Fruit fly (Drosophila melanogaster): ENCODE measurements around the gene Uqcc1.

DNA sequence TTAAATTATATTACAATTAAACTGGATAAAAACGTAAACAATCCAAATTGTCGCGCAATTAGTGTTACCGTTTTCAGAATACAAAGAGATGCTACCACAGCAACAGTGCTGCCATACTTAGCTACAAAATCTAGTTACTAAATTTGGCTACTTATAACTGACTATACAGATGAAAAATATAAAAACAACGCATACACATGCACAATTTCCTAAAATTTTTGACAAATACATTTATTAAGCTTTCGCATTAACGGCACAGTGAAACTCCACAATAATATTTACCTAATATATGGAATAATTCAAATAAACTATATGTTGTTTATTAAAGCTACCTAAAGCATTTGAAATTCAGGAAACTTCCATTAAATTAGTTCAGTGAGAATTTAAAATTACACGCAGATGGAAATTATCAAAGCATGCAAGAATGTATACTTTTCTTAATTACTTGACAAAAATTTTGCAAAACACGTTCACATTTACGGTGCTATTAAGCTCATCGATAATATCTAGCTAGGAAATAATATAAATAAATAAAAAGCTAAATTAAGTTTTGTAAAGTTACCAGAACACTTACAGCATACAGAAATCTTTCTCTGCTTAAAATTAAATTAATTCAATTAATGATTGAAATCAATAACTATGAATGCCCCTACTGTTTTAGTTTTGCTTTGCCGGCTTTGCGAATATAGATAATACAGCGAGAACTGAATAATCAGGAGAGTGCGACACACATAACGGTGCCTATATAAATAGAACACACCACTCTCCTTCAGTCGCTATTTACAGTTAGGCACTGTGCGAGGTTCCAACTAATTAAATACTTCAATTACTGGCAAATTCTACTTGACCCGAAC, 11.3 kb upstream of the Uqcc1 start, which contains the start of the genes Mis12 and CG9953:
- TF ChIP-seq HmgD (GFP tag; optimal IDR thresholded peaks at IDR 0.05) (no peak), CG7786 (GFP tag; optimal IDR thresholded peaks at IDR 0.05) (no peak), Abd-B (GFP tag; optimal IDR thresholded peaks at IDR 0.05) (peak; percentile 32), ems (GFP tag; optimal IDR thresholded peaks at IDR 0.05) (no peak), hbn (GFP tag; IDR thresholded peaks at IDR 0.05; ENCODE audit: partially characterized antibody) (no peak), ash1 (GFP tag; optimal IDR thresholded peaks at IDR 0.05) (no peak), CG3847 (GFP tag; IDR thresholded peaks at IDR 0.05) (no peak), CG9876 (GFP tag; optimal IDR thresholded peaks at IDR 0.05) (no peak), CG11398 (GFP tag; optimal IDR thresholded peaks at IDR 0.05) (no peak), Usf (GFP tag; optimal IDR thresholded peaks at IDR 0.05) (peak; percentile 20), rib (GFP tag; IDR thresholded peaks at IDR 0.05) (0 out of 2 replicates have a peak, but pooled peaks have one; percentile 17), lilli (GFP tag; optimal IDR thresholded peaks at IDR 0.05) (peak; percentile 47), CG4820 (GFP tag; optimal IDR thresholded peaks at IDR 0.05) (peak; percentile 16), CG2875 (GFP tag; optimal IDR thresholded peaks at IDR 0.05) (no peak)
